Worm (Caenorhabditis elegans) whole organism, L2 larva: ENCODE data around the gene R03H10.2.

Experiments
- C34F6.9 ChIP-seq: fragments of 150-350 bp; optimal IDR thresholded peaks from 2 replicates; lab custom pipeline; 2014; ENCODE audit warnings: missing biosample characterization, missing genetic modification characterization
- F13H6.1 ChIP-seq: sonication (generic microtip); optimal IDR thresholded peaks from 2 replicates; lab custom pipeline; 2016; ENCODE audit warnings: missing genetic modification characterization, missing compliant biosample characterization
- Y55F3AM.14 ChIP-seq: fragments of 200-800 bp; sonication (Bioruptor generic); optimal IDR thresholded peaks from 2 replicates; lab custom pipeline; 2018; ENCODE audit warnings: mild to moderate bottlenecking, missing genetic modification characterization, missing compliant biosample characterization
- ZK546.5 ChIP-seq: sonication (generic microtip); optimal IDR thresholded peaks from 2 replicates; lab custom pipeline; 2017; ENCODE audit warnings: missing biosample characterization, missing genetic modification characterization
- alr-1 ChIP-seq: fragments of 150-350 bp; optimal IDR thresholded peaks from 2 replicates; lab custom pipeline; 2014; ENCODE audit warnings: missing biosample characterization, missing genetic modification characterization
- ama-1 ChIP-seq: fragments of 150-350 bp; optimal IDR thresholded peaks from 2 replicates; lab custom pipeline; 2018; ENCODE audit warnings: inconsistent platforms
- blmp-1 ChIP-seq: sonication (generic microtip); optimal IDR thresholded peaks from 2 replicates; lab custom pipeline; 2017; ENCODE audit warnings: missing genetic modification characterization, mild to moderate bottlenecking, missing compliant biosample characterization, antibody characterized with exemption, moderate library complexity; ENCODE audit not compliant: insufficient read depth
- ceh-16 ChIP-seq: fragments of 150-350 bp; optimal IDR thresholded peaks from 2 replicates; lab custom pipeline; 2014; ENCODE audit warnings: missing biosample characterization, missing genetic modification characterization
- ceh-82 ChIP-seq: fragments of 150-350 bp; optimal IDR thresholded peaks from 2 replicates; lab custom pipeline; 2014; ENCODE audit warnings: missing biosample characterization, missing genetic modification characterization
- crh-2 ChIP-seq: sonication (generic microtip); optimal IDR thresholded peaks from 2 replicates; lab custom pipeline; 2017; ENCODE audit warnings: missing biosample characterization, missing genetic modification characterization
- elt-1 ChIP-seq: fragments of 150-350 bp; optimal IDR thresholded peaks from 2 replicates; lab custom pipeline; 2014; ENCODE audit warnings: missing biosample characterization, missing genetic modification characterization
- elt-3 ChIP-seq: sonication (generic microtip); optimal IDR thresholded peaks from 2 replicates; lab custom pipeline; 2017; ENCODE audit warnings: missing biosample characterization, missing genetic modification characterization
- fos-1 ChIP-seq: fragments of 150-350 bp; optimal IDR thresholded peaks from 2 replicates; lab custom pipeline; 2014; ENCODE audit warnings: missing biosample characterization, missing genetic modification characterization
- gmeb-1 ChIP-seq: fragments of 150-350 bp; optimal IDR thresholded peaks from 2 replicates; lab custom pipeline; 2014; ENCODE audit warnings: missing biosample characterization, missing genetic modification characterization
- lin-11 ChIP-seq: fragments of 150-350 bp; sonication (generic microtip); optimal IDR thresholded peaks from 2 replicates; lab custom pipeline; 2014; ENCODE audit warnings: missing biosample characterization, missing genetic modification characterization, inconsistent platforms, mixed read lengths
- lin-39 ChIP-seq: fragments of 150-350 bp; optimal IDR thresholded peaks from 2 replicates; lab custom pipeline; 2014; ENCODE audit warnings: missing biosample characterization, missing genetic modification reagents, missing genetic modification characterization
- mab-5 ChIP-seq: fragments of 150-350 bp; optimal IDR thresholded peaks from 2 replicates; lab custom pipeline; 2014; ENCODE audit warnings: missing biosample characterization, missing genetic modification characterization
- mbf-1 ChIP-seq: sonication (generic microtip); optimal IDR thresholded peaks from 2 replicates; lab custom pipeline; 2017; ENCODE audit warnings: missing biosample characterization, missing genetic modification characterization
- nhr-10 ChIP-seq: sonication (generic microtip); optimal IDR thresholded peaks from 2 replicates; lab custom pipeline; 2017; ENCODE audit warnings: missing biosample characterization, missing genetic modification characterization
- nhr-11 ChIP-seq: fragments of 150-350 bp; optimal IDR thresholded peaks from 2 replicates; lab custom pipeline; 2014; ENCODE audit warnings: missing biosample characterization, missing genetic modification characterization
- nhr-12 ChIP-seq: fragments of 150-350 bp; optimal IDR thresholded peaks from 2 replicates; lab custom pipeline; 2014; ENCODE audit warnings: missing biosample characterization, missing genetic modification characterization
- nhr-129 ChIP-seq: fragments of 150-350 bp; optimal IDR thresholded peaks from 2 replicates; lab custom pipeline; 2014; ENCODE audit warnings: missing biosample characterization, missing genetic modification characterization
- nhr-21 ChIP-seq: fragments of 150-350 bp; optimal IDR thresholded peaks from 2 replicates; lab custom pipeline; 2014; ENCODE audit warnings: missing biosample characterization, missing genetic modification characterization
- nhr-23 ChIP-seq: fragments of 150-350 bp; optimal IDR thresholded peaks from 2 replicates; lab custom pipeline; 2014; ENCODE audit warnings: missing biosample characterization, missing genetic modification reagents, missing genetic modification characterization
- nhr-237 ChIP-seq: fragments of 150-350 bp; optimal IDR thresholded peaks from 2 replicates; lab custom pipeline; 2014; ENCODE audit warnings: missing biosample characterization, missing genetic modification characterization
- nhr-6 ChIP-seq: fragments of 150-350 bp; optimal IDR thresholded peaks from 2 replicates; lab custom pipeline; 2014; ENCODE audit warnings: missing biosample characterization, missing genetic modification characterization
- peb-1 ChIP-seq: fragments of 150-350 bp; optimal IDR thresholded peaks from 2 replicates; lab custom pipeline; 2014; ENCODE audit warnings: missing biosample characterization, missing genetic modification characterization
- sem-4 ChIP-seq: fragments of 150-350 bp; optimal IDR thresholded peaks from 2 replicates; lab custom pipeline; 2014; ENCODE audit warnings: missing biosample characterization, missing genetic modification reagents, missing genetic modification characterization
- skn-1 ChIP-seq: sonication (generic microtip); optimal IDR thresholded peaks from 2 replicates; lab custom pipeline; 2017; ENCODE audit warnings: missing biosample characterization, missing genetic modification characterization
- sma-3 ChIP-seq: sonication (generic microtip); optimal IDR thresholded peaks from 2 replicates; lab custom pipeline; 2016; ENCODE audit warnings: missing genetic modification reagents, missing genetic modification characterization, missing compliant biosample characterization
- sma-9 ChIP-seq, 2 experiments: fragments of 150-350 bp in 1 of 2; sonication (generic microtip) in 1 of 2; optimal IDR thresholded peaks; 2 replicates each; lab custom pipeline; 2014 to 2016; ENCODE audit warnings: missing genetic modification characterization in 2 of 2, mild to moderate bottlenecking in 1 of 2, missing biosample characterization in 1 of 2, missing compliant biosample characterization in 1 of 2, missing genetic modification reagents in 1 of 2, moderate library complexity in 1 of 2
- snpc-4 ChIP-seq: fragments of 150-350 bp; optimal IDR thresholded peaks from 2 replicates; lab custom pipeline; 2014; ENCODE audit warnings: missing biosample characterization, missing genetic modification characterization
- unc-39 ChIP-seq: fragments of 150-350 bp; optimal IDR thresholded peaks from 2 replicates; lab custom pipeline; 2014; ENCODE audit warnings: missing biosample characterization, missing genetic modification characterization
- unc-55 ChIP-seq: fragments of 150-350 bp; sonication (generic microtip); optimal IDR thresholded peaks from 3 replicates; lab custom pipeline; 2014; ENCODE audit warnings: missing biosample characterization, missing genetic modification reagents, missing genetic modification characterization
- unc-62 ChIP-seq: fragments of 150-350 bp; optimal IDR thresholded peaks from 2 replicates; lab custom pipeline; 2014; ENCODE audit warnings: missing biosample characterization, missing genetic modification reagents, missing genetic modification characterization
- zag-1 ChIP-seq: fragments of 150-350 bp; optimal IDR thresholded peaks from 2 replicates; lab custom pipeline; 2014; ENCODE audit warnings: missing biosample characterization, missing genetic modification characterization
- ztf-1 ChIP-seq: fragments of 200-800 bp; sonication (Bioruptor generic); conservative IDR thresholded peaks from 2 replicates; pipeline ENCODE4 v1.3.6; 2022; ENCODE audit warnings: missing genetic modification characterization, missing compliant biosample characterization
- ztf-11 ChIP-seq: sonication (generic microtip); optimal IDR thresholded peaks from 2 replicates; lab custom pipeline; 2017; ENCODE audit warnings: missing biosample characterization, missing genetic modification characterization
- ztf-4 ChIP-seq: fragments of 150-350 bp; optimal IDR thresholded peaks from 2 replicates; lab custom pipeline; 2014; ENCODE audit warnings: missing biosample characterization, missing genetic modification characterization

Gene R03H10.2

DNA sequence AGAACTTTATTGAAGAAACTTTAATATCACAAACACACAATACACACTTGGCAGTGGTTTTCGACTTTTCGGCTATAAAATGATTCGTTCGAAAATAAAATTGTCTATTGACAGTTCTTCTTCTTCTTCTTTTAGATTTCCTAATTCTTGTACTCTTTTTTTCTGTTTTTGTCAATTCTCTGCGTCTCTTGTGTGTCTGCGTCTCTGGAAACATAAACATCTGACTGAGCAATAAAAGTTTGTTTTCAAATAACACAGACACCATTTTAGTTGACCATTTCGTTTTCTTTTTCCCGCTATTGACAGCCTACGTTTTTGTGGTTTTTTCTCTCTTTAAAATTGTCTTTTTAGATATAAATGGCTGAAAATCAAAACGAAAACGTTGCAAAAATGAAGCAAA lies 24.3 kb downstream of the R03H10.2 start, which contains the start of gene R03H10.1:
TSS of gene R03H10.1 (plus strand) at position 352 of the 400 bp plus-strand sequence.
- TF ChIP-seq ceh-16, result no peak
- no peak for TF ChIP-seq snpc-4
- TF ChIP-seq ztf-4 (tag; lab: Kevin White, UChicago), result no peak
- TF ChIP-seq mab-5 (tag; lab: Kevin White, UChicago), result no peak
- TF ChIP-seq lin-11 (tag; lab: Kevin White, UChicago), result no peak
- no peak for TF ChIP-seq nhr-12 (tag; lab: Kevin White, UChicago)
- no peak for TF ChIP-seq ceh-82 (tag; lab: Kevin White, UChicago)
- TF ChIP-seq sem-4 (tag; lab: Kevin White, UChicago), result no peak
- TF ChIP-seq alr-1, result no peak
- no peak for TF ChIP-seq ZK546.5 (tag; lab: Kevin White, UChicago)
- TF ChIP-seq nhr-10 (tag; lab: Kevin White, UChicago), result no peak
- TF ChIP-seq nhr-129, result no peak
- TF ChIP-seq gmeb-1 (tag; lab: Kevin White, UChicago), result no peak
- no peak for TF ChIP-seq F13H6.1

DNA sequence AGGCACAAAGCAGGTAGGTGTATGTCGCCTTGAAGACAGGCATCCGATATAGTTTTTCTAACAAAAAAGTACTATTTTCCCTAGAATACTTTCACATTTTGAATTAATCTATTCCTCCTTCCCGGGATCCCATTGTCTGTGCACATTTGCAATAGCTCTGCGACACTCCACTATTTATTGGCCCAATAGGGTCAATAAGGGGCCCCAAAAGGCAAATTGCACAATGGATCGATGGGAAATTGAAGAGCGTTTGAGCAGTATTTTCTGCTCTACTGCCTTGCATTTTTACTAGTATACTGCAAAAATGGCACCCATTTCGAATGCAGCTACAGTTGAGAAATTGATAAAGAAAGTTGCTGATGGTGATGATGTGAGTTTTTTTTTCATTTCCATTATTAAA lies 26.8 kb downstream of the R03H10.2 start, which contains the start of gene R03H10.11:
TSS of gene R03H10.11 (plus strand) at position 301 of the 400 bp plus-strand sequence.
- no peak for TF ChIP-seq nhr-129
- TF ChIP-seq nhr-21 (tag; lab: Kevin White, UChicago), result no peak
- no peak for TF ChIP-seq lin-11 (tag; lab: Kevin White, UChicago)
- no peak for TF ChIP-seq lin-39 (tag; lab: Kevin White, UChicago)
- no peak for TF ChIP-seq crh-2 (tag; lab: Kevin White, UChicago)
- TF ChIP-seq elt-1, result no peak
- no peak for TF ChIP-seq nhr-23 (tag; lab: Kevin White, UChicago)
- TF ChIP-seq ztf-11, result no peak
- TF ChIP-seq snpc-4, result no peak
- no peak for TF ChIP-seq ceh-82 (tag; lab: Kevin White, UChicago)
- no peak for TF ChIP-seq nhr-6
- no peak for TF ChIP-seq ama-1
- TF ChIP-seq unc-62 (GFP tag; lab: Kevin White, UChicago), result no peak

DNA sequence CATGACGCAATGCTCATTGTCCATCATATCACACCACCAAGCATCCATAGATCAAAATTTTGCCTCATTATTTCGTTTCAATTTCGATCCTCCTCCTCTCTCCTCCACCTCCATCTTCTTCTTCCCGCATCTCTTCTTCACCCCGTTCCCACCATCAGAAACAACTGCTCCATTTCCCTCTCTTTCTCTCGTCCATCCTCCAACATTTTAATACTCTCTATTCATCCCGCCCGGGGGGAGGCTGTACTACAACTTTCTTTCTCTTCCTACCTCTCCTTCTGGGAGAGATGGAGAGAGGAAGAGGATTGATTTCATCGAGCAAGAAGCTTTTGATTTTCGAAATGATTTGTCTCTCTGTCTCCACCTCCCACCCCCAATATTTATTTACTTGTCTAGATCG lies 28.4 kb downstream of the R03H10.2 start:
- no peak for TF ChIP-seq ztf-11
- no peak for TF ChIP-seq nhr-11 (tag; lab: Kevin White, UChicago)
- TF ChIP-seq unc-55 (GFP tag; lab: Kevin White, UChicago), result no peak
- TF ChIP-seq elt-3 (tag; lab: Kevin White, UChicago), result no peak
- peak; percentile 56 for TF ChIP-seq F13H6.1
- peak; percentile 65 for TF ChIP-seq nhr-129
- no peak for TF ChIP-seq nhr-12 (tag; lab: Kevin White, UChicago)
- no peak for TF ChIP-seq unc-62 (GFP tag; lab: Kevin White, UChicago)
- TF ChIP-seq mbf-1 (tag; lab: Kevin White, UChicago), result no peak
- peak; percentile 37 for TF ChIP-seq C34F6.9 (tag; lab: Kevin White, UChicago)
- TF ChIP-seq, all 48 proteins: peak for 3

DNA sequence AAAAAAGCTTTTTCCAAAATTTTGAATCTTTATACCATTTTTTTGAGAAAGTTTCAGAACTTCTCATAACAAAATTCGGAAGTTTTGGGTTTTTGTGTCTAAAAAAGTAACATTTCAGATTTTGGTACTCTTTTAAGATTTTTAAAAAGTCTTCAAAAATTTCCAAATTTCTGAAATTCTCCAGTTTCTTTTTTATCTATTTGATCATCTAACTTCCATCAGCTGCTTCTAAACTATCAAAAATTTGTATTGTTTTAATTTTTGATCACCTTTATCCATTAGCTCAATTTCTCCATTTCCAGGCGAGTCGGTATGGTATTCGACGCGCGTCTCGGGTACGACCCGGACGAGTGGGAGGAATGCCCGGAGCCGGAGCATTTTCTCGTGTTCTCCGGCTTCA lies 30.8 kb downstream of the R03H10.2 start, which contains the start of gene cpna-1:
TSS of gene cpna-1 (plus strand) at position 301 of the 400 bp plus-strand sequence.
- TF ChIP-seq nhr-23 (tag; lab: Kevin White, UChicago) (no peak), mab-5 (tag; lab: Kevin White, UChicago) (no peak), crh-2 (tag; lab: Kevin White, UChicago) (no peak), alr-1 (no peak), zag-1 (tag; lab: Kevin White, UChicago) (no peak), nhr-129 (no peak), sma-3 (GFP tag; lab: Kevin White, UChicago) (no peak), unc-39 (tag; lab: Kevin White, UChicago) (no peak), nhr-21 (tag; lab: Kevin White, UChicago) (no peak), elt-3 (tag; lab: Kevin White, UChicago) (no peak), skn-1 (no peak), blmp-1 (tag; lab: Kevin White, UChicago) (no peak), sma-9 (GFP tag; optimal IDR thresholded peaks at IDR 0.05; lab: Kevin White, UChicago) (no peak), sma-9 (tag; optimal IDR thresholded peaks at IDR 0.05; lab: Kevin White, UChicago) (no peak)

DNA sequence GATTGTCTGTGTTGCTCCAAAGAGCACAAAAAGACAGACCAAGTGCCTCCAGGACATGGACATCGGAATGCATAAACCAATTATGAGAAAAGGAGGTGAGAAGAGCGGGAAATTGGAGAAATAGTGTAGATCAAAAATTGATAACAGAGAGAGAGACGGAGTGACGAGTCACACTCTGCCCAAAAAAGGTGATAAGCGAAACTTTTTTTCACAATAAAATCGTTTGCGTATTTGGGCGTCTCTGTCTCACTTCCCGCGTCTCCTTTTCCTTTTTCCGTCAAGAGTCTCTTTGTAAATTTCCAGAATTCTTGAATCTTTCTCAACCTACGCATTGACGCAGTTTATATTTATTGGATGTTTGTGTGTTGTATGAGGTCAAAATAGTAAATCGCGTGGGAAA lies 38.6 kb downstream of the R03H10.2 start, which contains the start of gene mth-2:
TSS of gene mth-2 (minus strand) at position 188 of the 400 bp plus-strand sequence.
- TF ChIP-seq sma-3 (GFP tag; lab: Kevin White, UChicago) (no peak), gmeb-1 (tag; lab: Kevin White, UChicago) (peak; percentile 24), Y55F3AM.14 (GFP tag; lab: Kevin White, UChicago) (no peak), ceh-82 (tag; lab: Kevin White, UChicago) (no peak), peb-1 (tag; lab: Kevin White, UChicago) (no peak), crh-2 (tag; lab: Kevin White, UChicago) (peak; percentile 12), ztf-1 (GFP tag; lab: Robert Waterston, UW) (no peak), fos-1 (peak; percentile 88), nhr-237 (tag; lab: Kevin White, UChicago) (no peak), F13H6.1 (peak; percentile 33), elt-3 (tag; lab: Kevin White, UChicago) (no peak), sma-9 (GFP tag; optimal IDR thresholded peaks at IDR 0.05; lab: Kevin White, UChicago) (peak; percentile 77), sma-9 (tag; optimal IDR thresholded peaks at IDR 0.05; lab: Kevin White, UChicago) (no peak)
